Fruit fly (Drosophila melanogaster) whole organism, embryonic: ENCODE data around the gene slf.

Source experiments
- BEAF-32 ChIP-seq: fragments of 200-800 bp; sonication (Bioruptor generic); optimal IDR thresholded peaks from 3 replicates; lab custom pipeline; 2017; ENCODE audit warnings: missing biosample characterization, missing genetic modification characterization, mild to moderate bottlenecking, moderate library complexity, missing genetic modification reagents
- CG9437 ChIP-seq: fragments of 200-800 bp; sonication (Bioruptor generic); optimal IDR thresholded peaks from 2 replicates; lab custom pipeline; 2018; ENCODE audit warnings: missing biosample characterization, mild to moderate bottlenecking, missing genetic modification characterization
- ro ChIP-seq: fragments of 200-800 bp; sonication (Bioruptor generic); IDR thresholded peaks from 2 replicates; pipeline ENCODE4 v1.3.6; 2022; ENCODE audit warnings: missing biosample characterization, missing genetic modification characterization

DNA sequence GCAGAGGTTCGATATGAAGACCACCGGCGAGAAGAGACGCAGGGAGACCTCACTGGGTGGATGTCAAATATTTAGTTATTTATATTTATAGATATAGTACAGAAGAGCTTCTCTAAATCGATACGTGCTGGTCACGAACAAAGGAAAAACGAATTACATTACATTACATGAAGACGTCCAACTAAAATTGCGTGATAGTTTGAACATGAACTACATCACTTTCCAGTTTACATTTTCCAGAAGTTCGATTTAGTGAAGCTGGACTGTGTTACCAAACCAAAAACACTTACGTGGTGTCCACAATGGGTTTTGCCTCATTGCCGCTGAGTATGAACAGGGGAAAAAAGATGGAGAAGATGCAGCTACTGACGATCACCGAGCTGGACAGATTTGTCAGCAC, 34.5 kb upstream of the slf start:
- TF ChIP-seq ro (GFP tag; lab: Robert Waterston, UW) (no peak), BEAF-32 (GFP tag; lab: Kevin White, UChicago) (no peak), CG9437 (GFP tag; lab: Kevin White, UChicago) (no peak)
